Worm (Caenorhabditis elegans) whole organism, young adult: ENCODE measurements around the gene F54E2.2.
A peak's percentile ranks its signal among the peaks of the same experiment; 100 is the strongest.

ENCODE experiments used
- D2030.7 ChIP-seq: fragments of 200-800 bp; sonication (Bioruptor generic); IDR thresholded peaks from 2 replicates; pipeline ENCODE4 v1.3.6; 2022; ENCODE audit warnings: missing genetic modification reagents, missing genetic modification characterization, missing compliant biosample characterization
- F10E7.11 ChIP-seq: sonication (generic microtip); optimal IDR thresholded peaks from 2 replicates; lab custom pipeline; 2017; ENCODE audit warnings: mild to moderate bottlenecking, missing genetic modification characterization, moderate library complexity, missing compliant biosample characterization
- F22D6.2 ChIP-seq: sonication (generic microtip); optimal IDR thresholded peaks from 2 replicates; lab custom pipeline; 2016; ENCODE audit warnings: mild to moderate bottlenecking, missing genetic modification characterization, missing compliant biosample characterization
- F33H1.4 ChIP-seq: fragments of 200-800 bp; sonication (Bioruptor generic); IDR thresholded peaks from 2 replicates; pipeline ENCODE4 v1.3.6; 2022; ENCODE audit warnings: missing genetic modification reagents, missing genetic modification characterization, missing compliant biosample characterization
- F49E8.2 ChIP-seq: sonication (generic microtip); optimal IDR thresholded peaks from 3 replicates; lab custom pipeline; 2017; ENCODE audit warnings: missing genetic modification characterization, mild to moderate bottlenecking, missing compliant biosample characterization, antibody characterized with exemption, moderate library complexity; ENCODE audit not compliant: insufficient read depth
- F55B11.4 ChIP-seq: sonication (generic microtip); optimal IDR thresholded peaks from 2 replicates; lab custom pipeline; 2016; ENCODE audit warnings: missing compliant biosample characterization, missing genetic modification characterization, borderline replicate concordance; ENCODE audit not compliant: insufficient read depth
- F57A8.1 ChIP-seq: fragments of 200-800 bp; sonication (Bioruptor generic); optimal IDR thresholded peaks from 2 replicates; lab custom pipeline; 2018; ENCODE audit warnings: mild to moderate bottlenecking, missing genetic modification characterization, moderate library complexity, missing compliant biosample characterization
- K12H6.12 ChIP-seq: fragments of 200-800 bp; sonication (Bioruptor generic); optimal IDR thresholded peaks from 2 replicates; lab custom pipeline; 2018; ENCODE audit warnings: mild to moderate bottlenecking, missing genetic modification characterization, missing compliant biosample characterization
- T07F8.4 ChIP-seq: sonication (generic microtip); optimal IDR thresholded peaks from 2 replicates; lab custom pipeline; 2016; ENCODE audit warnings: mild to moderate bottlenecking, missing genetic modification characterization, moderate library complexity, missing compliant biosample characterization
- Y53G8AR.9 ChIP-seq: fragments of 200-800 bp; sonication (Bioruptor generic); conservative IDR thresholded peaks from 2 replicates; pipeline ENCODE4 v1.3.6; 2022; ENCODE audit warnings: missing genetic modification reagents, missing genetic modification characterization, missing compliant biosample characterization
- ZK185.1 ChIP-seq: sonication (generic microtip); optimal IDR thresholded peaks from 2 replicates; lab custom pipeline; 2016; ENCODE audit warnings: mild to moderate bottlenecking, missing genetic modification characterization, missing compliant biosample characterization; ENCODE audit not compliant: poor library complexity, severe bottlenecking
- akir-1 ChIP-seq: fragments of 200-800 bp; sonication (Bioruptor generic); optimal IDR thresholded peaks from 2 replicates; lab custom pipeline; 2018; ENCODE audit warnings: mild to moderate bottlenecking, missing genetic modification characterization, moderate library complexity, missing compliant biosample characterization
- atf-7 ChIP-seq: sonication (generic microtip); optimal IDR thresholded peaks from 2 replicates; lab custom pipeline; 2017; ENCODE audit warnings: mild to moderate bottlenecking, missing genetic modification characterization, missing compliant biosample characterization
- athp-1 ChIP-seq: sonication (generic microtip); optimal IDR thresholded peaks from 2 replicates; lab custom pipeline; 2017; ENCODE audit warnings: mild to moderate bottlenecking, missing genetic modification characterization, missing compliant biosample characterization
- attf-5 ChIP-seq: fragments of 200-800 bp; sonication (Bioruptor generic); optimal IDR thresholded peaks from 2 replicates; lab custom pipeline; 2018; ENCODE audit warnings: mild to moderate bottlenecking, missing genetic modification characterization, missing compliant biosample characterization
- bed-1 ChIP-seq: fragments of 200-800 bp; sonication (Bioruptor generic); IDR thresholded peaks from 2 replicates; pipeline ENCODE4 v1.3.6; 2022; ENCODE audit warnings: missing genetic modification reagents, missing genetic modification characterization, missing compliant biosample characterization
- cebp-1 ChIP-seq, 2 experiments: fragments of 200-800 bp in 1 of 2; sonication (Bioruptor generic) in 1 of 2; sonication (generic microtip) in 1 of 2; IDR thresholded peaks in 1 of 2; optimal IDR thresholded peaks in 1 of 2; 2 replicates each; pipeline versions ENCODE4 v1.3.6 to Lab custom; 2017 to 2022; ENCODE audit warnings: missing compliant biosample characterization in 2 of 2, missing genetic modification characterization in 2 of 2, mild to moderate bottlenecking in 1 of 2, missing genetic modification reagents in 1 of 2, moderate library complexity in 1 of 2
- ceh-27 ChIP-seq: fragments of 200-800 bp; sonication (Bioruptor generic); optimal IDR thresholded peaks from 2 replicates; lab custom pipeline; 2018; ENCODE audit warnings: mild to moderate bottlenecking, missing genetic modification characterization, moderate library complexity, missing compliant biosample characterization
- ceh-40 ChIP-seq: fragments of 200-800 bp; sonication (Bioruptor generic); IDR thresholded peaks from 2 replicates; pipeline ENCODE4 v1.3.6; 2022; ENCODE audit warnings: missing genetic modification characterization, missing compliant biosample characterization
- ceh-79 ChIP-seq: sonication (generic microtip); optimal IDR thresholded peaks from 2 replicates; lab custom pipeline; 2017; ENCODE audit warnings: mild to moderate bottlenecking, missing genetic modification characterization, missing compliant biosample characterization
- dpff-1 ChIP-seq: sonication (generic microtip); optimal IDR thresholded peaks from 2 replicates; lab custom pipeline; 2017; ENCODE audit warnings: mild to moderate bottlenecking, missing genetic modification characterization, missing compliant biosample characterization
- dpl-1 ChIP-seq: fragments of 150-350 bp; optimal IDR thresholded peaks from 2 replicates; lab custom pipeline; 2014; ENCODE audit warnings: missing biosample characterization, missing genetic modification reagents, missing genetic modification characterization
- gei-17 ChIP-seq: fragments of 200-800 bp; sonication (Bioruptor generic); optimal IDR thresholded peaks from 2 replicates; lab custom pipeline; 2018; ENCODE audit warnings: mild to moderate bottlenecking, missing genetic modification characterization, missing compliant biosample characterization
- lag-1 ChIP-seq: fragments of 200-800 bp; sonication (Bioruptor generic); IDR thresholded peaks from 2 replicates; pipeline ENCODE4 v1.3.6; 2022; ENCODE audit warnings: missing genetic modification reagents, missing genetic modification characterization, missing compliant biosample characterization
- lsl-1 ChIP-seq: fragments of 200-800 bp; sonication (Bioruptor generic); optimal IDR thresholded peaks from 2 replicates; lab custom pipeline; 2018; ENCODE audit warnings: mild to moderate bottlenecking, missing genetic modification characterization, moderate library complexity, missing compliant biosample characterization
- lsy-27 ChIP-seq: sonication (generic microtip); optimal IDR thresholded peaks from 2 replicates; lab custom pipeline; 2017; ENCODE audit warnings: missing genetic modification characterization, mild to moderate bottlenecking, missing compliant biosample characterization, antibody characterized with exemption, missing genotype, borderline replicate concordance; ENCODE audit not compliant: insufficient read depth
- madf-6 ChIP-seq: fragments of 200-800 bp; sonication (Bioruptor generic); IDR thresholded peaks from 2 replicates; pipeline ENCODE4 v1.3.6; 2022; ENCODE audit warnings: missing genetic modification reagents, missing genetic modification characterization, missing compliant biosample characterization
- mes-4 ChIP-seq: sonication (generic microtip); optimal IDR thresholded peaks from 2 replicates; lab custom pipeline; 2016; ENCODE audit warnings: missing genotype, missing genetic modification characterization, missing compliant biosample characterization
- nfyb-1 ChIP-seq: fragments of 200-800 bp; sonication (Bioruptor generic); IDR thresholded peaks from 2 replicates; pipeline ENCODE4 v1.3.6; 2022; ENCODE audit warnings: missing genetic modification reagents, missing genetic modification characterization, missing compliant biosample characterization
- nhr-80 ChIP-seq: sonication (generic microtip); optimal IDR thresholded peaks from 2 replicates; lab custom pipeline; 2016; ENCODE audit warnings: missing genetic modification characterization, missing compliant biosample characterization
- rcor-1 ChIP-seq: fragments of 200-800 bp; sonication (Bioruptor generic); IDR thresholded peaks from 2 replicates; pipeline ENCODE4 v1.3.6; 2022; ENCODE audit warnings: missing genetic modification reagents, missing genetic modification characterization, missing compliant biosample characterization
- rec-8 ChIP-seq, 2 experiments: sonication (generic microtip); optimal IDR thresholded peaks; 2 replicates each; lab custom pipeline; 2016; ENCODE audit warnings: mild to moderate bottlenecking in 2 of 2, missing genetic modification characterization in 2 of 2, missing genetic modification reagents in 2 of 2, missing genotype in 2 of 2, missing biosample characterization in 1 of 2, missing compliant biosample characterization in 1 of 2, moderate library complexity in 1 of 2
- repo-1 ChIP-seq: sonication (generic microtip); optimal IDR thresholded peaks from 2 replicates; lab custom pipeline; 2017; ENCODE audit warnings: mild to moderate bottlenecking, missing genetic modification characterization, missing compliant biosample characterization
- sdz-38 ChIP-seq: sonication (generic microtip); optimal IDR thresholded peaks from 2 replicates; lab custom pipeline; 2016; ENCODE audit warnings: missing genotype, missing genetic modification characterization, missing compliant biosample characterization
- snpc-1.3 ChIP-seq: sonication (generic microtip); optimal IDR thresholded peaks from 2 replicates; lab custom pipeline; 2017; ENCODE audit warnings: missing genetic modification characterization, mild to moderate bottlenecking, missing compliant biosample characterization, antibody characterized with exemption, moderate library complexity, missing genotype, missing genetic modification reagents; ENCODE audit not compliant: insufficient read depth
- snpc-3.4 ChIP-seq: sonication (generic microtip); optimal IDR thresholded peaks from 2 replicates; lab custom pipeline; 2017; ENCODE audit warnings: missing genetic modification characterization, mild to moderate bottlenecking, missing compliant biosample characterization, antibody characterized with exemption, moderate library complexity, missing genotype, missing genetic modification reagents
- somi-1 ChIP-seq: fragments of 200-800 bp; sonication (Bioruptor generic); optimal IDR thresholded peaks from 2 replicates; lab custom pipeline; 2018; ENCODE audit warnings: mild to moderate bottlenecking, missing genetic modification characterization, missing compliant biosample characterization
- unc-130 ChIP-seq: sonication (generic microtip); optimal IDR thresholded peaks from 2 replicates; lab custom pipeline; 2016; ENCODE audit warnings: missing genetic modification reagents, missing genetic modification characterization, missing compliant biosample characterization
- zfh-2 ChIP-seq: fragments of 200-800 bp; sonication (Bioruptor generic); conservative IDR thresholded peaks from 2 replicates; pipeline ENCODE4 v1.3.6; 2022; ENCODE audit warnings: missing genetic modification reagents, missing genetic modification characterization, missing compliant biosample characterization

The F54E2.2 gene

ce11 chrV:2803258-2803657 is 7.2 kb downstream of the F54E2.2 start:
- peak; percentile 57 for TF ChIP-seq zfh-2 (GFP tag; lab: Robert Waterston, UW)
- no peak for TF ChIP-seq nhr-80 (tag; lab: Kevin White, UChicago)

- TF ChIP-seq rec-8 (tag; optimal IDR thresholded peaks at IDR 0.05; lab: Kevin White, UChicago), result no peak
- no peak for TF ChIP-seq dpl-1 (GFP tag; lab: Kevin White, UChicago)
- TF ChIP-seq nfyb-1 (GFP tag; lab: Robert Waterston, UW), result no peak
- no peak for TF ChIP-seq ZK185.1 (tag; lab: Kevin White, UChicago)
- TF ChIP-seq F49E8.2 (tag; lab: Kevin White, UChicago), result no peak
- TF ChIP-seq atf-7 (tag; lab: Kevin White, UChicago), result no peak
- no peak for TF ChIP-seq F55B11.4 (tag; lab: Kevin White, UChicago)
- no peak for TF ChIP-seq ceh-27
- no peak for TF ChIP-seq unc-130 (GFP tag; lab: Kevin White, UChicago)
- TF ChIP-seq madf-6 (GFP tag; lab: Robert Waterston, UW), result no peak
- TF ChIP-seq snpc-3.4 (tag; lab: Kevin White, UChicago), result no peak
- no peak for TF ChIP-seq dpff-1 (tag; lab: Kevin White, UChicago)
- TF ChIP-seq rcor-1 (GFP tag; lab: Robert Waterston, UW), result no peak
- no peak for TF ChIP-seq mes-4 (tag; lab: Kevin White, UChicago)
- TF ChIP-seq attf-5 (GFP tag; lab: Kevin White, UChicago), result no peak
These were observed 11.7 kb downstream of the F54E2.2 start, which contains the start of gene ketn-1 for ce11 chrV:2807760-2808159. Gene ketn-1, minus strand, starts transcription at chrV:2807860.

- TF ChIP-seq T07F8.4 (tag; lab: Kevin White, UChicago) (no peak), akir-1 (GFP tag; lab: Kevin White, UChicago) (no peak), athp-1 (tag; lab: Kevin White, UChicago) (no peak), ceh-40 (GFP tag; lab: Robert Waterston, UW) (no peak), K12H6.12 (tag; lab: Kevin White, UChicago) (no peak), F57A8.1 (no peak), sdz-38 (tag; lab: Kevin White, UChicago) (no peak), somi-1 (no peak), bed-1 (GFP tag; lab: Robert Waterston, UW) (no peak), repo-1 (tag; lab: Kevin White, UChicago) (no peak), lag-1 (GFP tag; lab: Robert Waterston, UW) (no peak), lsy-27 (tag; lab: Kevin White, UChicago) (no peak), attf-5 (GFP tag; lab: Kevin White, UChicago) (no peak), D2030.7 (GFP tag; lab: Robert Waterston, UW) (no peak), F10E7.11 (no peak), Y53G8AR.9 (GFP tag; lab: Robert Waterston, UW) (no peak), gei-17 (no peak)
- TF ChIP-seq, all 124 proteins: peak for 0
These were observed 13.3 kb downstream of the F54E2.2 start for ce11 chrV:2809443-2809842.

ce11 chrV:2810164-2810563 is 14.1 kb downstream of the F54E2.2 start, which contains the start of gene F54E2.1:
Gene F54E2.1, plus strand, starts transcription at chrV:2810398.
- TF ChIP-seq snpc-1.3 (tag; lab: Kevin White, UChicago) (no peak), lsl-1 (GFP tag; lab: Kevin White, UChicago) (no peak), F33H1.4 (GFP tag; lab: Robert Waterston, UW) (no peak), nhr-80 (tag; lab: Kevin White, UChicago) (peak; percentile 82), madf-6 (GFP tag; lab: Robert Waterston, UW) (no peak), F22D6.2 (no peak), cebp-1 (GFP tag; IDR thresholded peaks at IDR 0.05; lab: Robert Waterston, UW) (peak; percentile 87), cebp-1 (tag; optimal IDR thresholded peaks at IDR 0.05; lab: Kevin White, UChicago) (no peak), ceh-79 (tag; lab: Kevin White, UChicago) (no peak)
- TF ChIP-seq, all 124 proteins: peak for 2
